Comparison of ENCODE assay signal across 5 fruit fly cellular contexts in the genomic region with DNA sequence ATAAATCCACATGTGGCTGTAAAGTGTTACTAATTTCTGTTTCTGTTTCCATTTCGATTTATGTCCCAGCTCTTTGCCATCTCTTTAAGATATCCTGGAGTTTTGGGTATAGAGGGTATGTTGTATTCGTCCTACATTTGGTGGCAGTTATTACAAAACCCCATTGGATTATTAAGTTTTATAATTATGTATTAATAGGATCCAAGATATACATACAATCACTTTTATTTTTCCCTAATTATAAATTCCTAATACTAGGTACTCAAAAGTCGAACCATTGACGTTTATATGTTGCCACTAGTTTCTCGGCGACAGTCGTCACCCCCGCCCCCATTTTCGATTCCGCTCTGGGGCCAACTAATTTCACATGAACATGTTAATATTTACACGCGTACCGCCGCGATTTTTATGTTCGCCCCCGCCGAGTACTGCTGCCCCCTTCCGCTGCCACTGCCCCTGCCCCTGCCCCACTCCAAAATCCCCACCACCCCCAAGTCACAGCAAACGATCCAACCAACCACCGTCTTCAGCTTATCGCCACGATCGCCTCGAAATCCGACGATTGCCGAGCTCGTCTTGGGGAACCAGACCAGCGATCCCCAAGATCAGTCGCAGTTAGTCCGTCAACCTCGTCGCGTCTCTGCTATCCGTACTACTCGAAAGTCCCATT.
TF ChIP-seq lines count a peak whose summit lies in the region.

Gene Sox100B (plus strand): TSS at position 601 of the 670 bp plus-strand sequence.

- TF ChIP-seq CTCF in whole organism, embryonic (GFP tag; optimal IDR thresholded peaks at IDR 0.05; lab: Kevin White, UChicago): no peak

TF ChIP-seq in whole organism, adult, 20 proteins besides CTCF, POLR2A, EP300 and RAD21:
- TF ChIP-seq kay (GFP tag; lab: Kevin White, UChicago; ENCODE audit: borderline replicate concordance): peak; percentile 41
- TF ChIP-seq cnc (optimal IDR thresholded peaks at IDR 0.05; lab: Kevin White, UChicago): no peak
- no peak for TF ChIP-seq cic (GFP tag; optimal IDR thresholded peaks at IDR 0.05; lab: Kevin White, UChicago)
- TF ChIP-seq CG14711 (tag; optimal IDR thresholded peaks at IDR 0.05; lab: Kevin White, UChicago): no peak

TF ChIP-seq in whole organism, embryonic, 481 proteins besides CTCF, POLR2A, EP300 and RAD21 (continues in another document):
- TF ChIP-seq gt (GFP tag; IDR thresholded peaks at IDR 0.05; lab: Robert Waterston, UW) (peak; percentile 36; the same call in 1 of the 2 replicates), CG18764 (GFP tag; optimal IDR thresholded peaks at IDR 0.05; lab: Kevin White, UChicago) (peak; percentile 34), pho (GFP tag; optimal IDR thresholded peaks at IDR 0.05; lab: Kevin White, UChicago) (no peak), D19B (GFP tag; optimal IDR thresholded peaks at IDR 0.05; lab: Kevin White, UChicago) (peak; percentile 83), CG4360 (GFP tag; IDR thresholded peaks at IDR 0.05; lab: Robert Waterston, UW) (peak; percentile 14; the same call in 1 of the 2 replicates), pfk (GFP tag; optimal IDR thresholded peaks at IDR 0.05; lab: Kevin White, UChicago) (no peak), CG31365 (tag; optimal IDR thresholded peaks at IDR 0.05; lab: Kevin White, UChicago) (no peak), salm (tag; optimal IDR thresholded peaks at IDR 0.05; lab: Kevin White, UChicago) (no peak), CG2875 (GFP tag; optimal IDR thresholded peaks at IDR 0.05; lab: Kevin White, UChicago) (no peak), Ada2b (GFP tag; IDR thresholded peaks at IDR 0.05; lab: Robert Waterston, UW) (peak; percentile 53), Sry-δ (GFP tag; optimal IDR thresholded peaks at IDR 0.05; lab: Kevin White, UChicago) (no peak), NC2α (GFP tag; optimal IDR thresholded peaks at IDR 0.05; lab: Kevin White, UChicago) (no peak), CG7786 (GFP tag; optimal IDR thresholded peaks at IDR 0.05; lab: Kevin White, UChicago) (no peak), fd96Cb (tag; optimal IDR thresholded peaks at IDR 0.05; lab: Kevin White, UChicago) (peak; percentile 78), CG9932 (GFP tag; IDR thresholded peaks at IDR 0.05; lab: Robert Waterston, UW) (0 out of 2 replicates have a peak, but pooled peaks have one; percentile 13), Sin3A (optimal IDR thresholded peaks at IDR 0.05; lab: Kevin White, UChicago) (no peak), Atf6 (GFP tag; IDR thresholded peaks at IDR 0.05; lab: Robert Waterston, UW) (no peak), D19A (tag; optimal IDR thresholded peaks at IDR 0.05; lab: Kevin White, UChicago) (peak; percentile 78), Dip3 (GFP tag; optimal IDR thresholded peaks at IDR 0.05; lab: Kevin White, UChicago) (no peak), CG4328 (GFP tag; optimal IDR thresholded peaks at IDR 0.05; lab: Kevin White, UChicago) (no peak)

TF ChIP-seq in whole organism, prepupa, 60 proteins besides CTCF, POLR2A, EP300 and RAD21:
- TF ChIP-seq fd85E (GFP tag; optimal IDR thresholded peaks at IDR 0.05; lab: Kevin White, UChicago): no peak
- TF ChIP-seq fkh (GFP tag; optimal IDR thresholded peaks at IDR 0.05; lab: Kevin White, UChicago): peak; percentile 67
- peak; percentile 60 for TF ChIP-seq svp (GFP tag; lab: Kevin White, UChicago)
- peak; percentile 57 for TF ChIP-seq Eip78C (GFP tag; lab: Kevin White, UChicago)
- TF ChIP-seq esn (GFP tag; optimal IDR thresholded peaks at IDR 0.05; lab: Kevin White, UChicago): no peak
- TF ChIP-seq CG6163 (GFP tag; IDR thresholded peaks at IDR 0.05; lab: Robert Waterston, UW): 0 out of 3 replicates have a peak, but pooled peaks have one; percentile 23
- no peak for TF ChIP-seq Ets21C (GFP tag; optimal IDR thresholded peaks at IDR 0.05; lab: Kevin White, UChicago)
- TF ChIP-seq CG3032 (tag; optimal IDR thresholded peaks at IDR 0.05; lab: Kevin White, UChicago): peak; percentile 23
- TF ChIP-seq Ets96B (tag; optimal IDR thresholded peaks at IDR 0.05; lab: Kevin White, UChicago): peak; percentile 18
- TF ChIP-seq CG8632 (GFP tag; optimal IDR thresholded peaks at IDR 0.05; lab: Kevin White, UChicago): no peak
TF ChIP-seq in whole organism, prepupa: peak in this region for 6.

TF ChIP-seq in whole organism, pupa, 21 proteins besides CTCF, POLR2A, EP300 and RAD21:
- TF ChIP-seq CG9948 (tag; optimal IDR thresholded peaks at IDR 0.05; lab: Kevin White, UChicago) (peak; percentile 25), CG8159 (tag; optimal IDR thresholded peaks at IDR 0.05; lab: Kevin White, UChicago) (peak; percentile 14), CG10348 (GFP tag; IDR thresholded peaks at IDR 0.05; lab: Robert Waterston, UW) (no peak)

TF ChIP-seq in whole organism, wandering third instar larva, 38 proteins besides CTCF, POLR2A, EP300 and RAD21:
- peak; percentile 5 for TF ChIP-seq HLH106 (tag; optimal IDR thresholded peaks at IDR 0.05; lab: Kevin White, UChicago)
- TF ChIP-seq dmrt93B (GFP tag; optimal IDR thresholded peaks at IDR 0.05; lab: Kevin White, UChicago): no peak
